Worm (Caenorhabditis elegans) whole organism, L4 larva: ENCODE data around the gene T22F3.12.

Experiments used
- D1046.2 ChIP-seq: fragments of 200-800 bp; sonication (Bioruptor generic); IDR thresholded peaks from 2 replicates; pipeline ENCODE4 v1.3.6; 2022; ENCODE audit warnings: missing genetic modification characterization, missing compliant biosample characterization
- F10B5.3 ChIP-seq: sonication (generic microtip); optimal IDR thresholded peaks from 2 replicates; lab custom pipeline; 2016; ENCODE audit warnings: mild to moderate bottlenecking, missing genetic modification characterization, missing compliant biosample characterization
- F26F4.8 ChIP-seq: fragments of 200-800 bp; sonication (Bioruptor generic); conservative IDR thresholded peaks from 2 replicates; pipeline ENCODE4 v1.3.6; 2022; ENCODE audit warnings: missing genetic modification characterization, missing compliant biosample characterization
- F49E8.2 ChIP-seq: sonication (generic microtip); optimal IDR thresholded peaks from 2 replicates; lab custom pipeline; 2016; ENCODE audit warnings: missing compliant biosample characterization, mild to moderate bottlenecking, missing genetic modification characterization, borderline replicate concordance
- T20F7.1 ChIP-seq: fragments of 200-800 bp; sonication (Bioruptor generic); optimal IDR thresholded peaks from 2 replicates; lab custom pipeline; 2018; ENCODE audit warnings: mild to moderate bottlenecking, missing genetic modification characterization, missing compliant biosample characterization
- Y48G9A.11 ChIP-seq: fragments of 200-800 bp; sonication (Bioruptor generic); IDR thresholded peaks from 2 replicates; pipeline ENCODE4 v1.3.6; 2022; ENCODE audit warnings: missing genetic modification reagents, missing genetic modification characterization, missing compliant biosample characterization
- ZK337.2 ChIP-seq: fragments of 200-800 bp; sonication (Bioruptor generic); IDR thresholded peaks from 2 replicates; pipeline ENCODE4 v1.3.6; 2022; ENCODE audit warnings: missing genetic modification reagents, missing genetic modification characterization, missing compliant biosample characterization
- ZK546.5 ChIP-seq, 2 experiments: sonication (generic microtip); optimal IDR thresholded peaks; 2 replicates each; lab custom pipeline; 2017; ENCODE audit warnings: missing biosample characterization in 2 of 2, missing genetic modification characterization in 2 of 2
- aha-1 ChIP-seq: fragments of 150-350 bp; peaks from one replicate; lab custom pipeline; 2014; ENCODE audit warnings: missing biosample characterization, missing genetic modification characterization
- ceh-20 ChIP-seq: fragments of 200-800 bp; sonication (Bioruptor generic); IDR thresholded peaks from 2 replicates; pipeline ENCODE4 v1.3.6; 2022; ENCODE audit warnings: missing genetic modification reagents, missing genetic modification characterization, missing compliant biosample characterization
- ceh-28 ChIP-seq: fragments of 150-350 bp; optimal IDR thresholded peaks from 2 replicates; lab custom pipeline; 2014; ENCODE audit warnings: missing biosample characterization, missing genetic modification reagents, missing genetic modification characterization
- ceh-32 ChIP-seq: sonication (generic microtip); optimal IDR thresholded peaks from 2 replicates; lab custom pipeline; 2016; ENCODE audit warnings: mild to moderate bottlenecking, missing genetic modification characterization, missing compliant biosample characterization; ENCODE audit not compliant: poor library complexity
- ces-1 ChIP-seq: fragments of 150-350 bp; sonication (generic microtip); optimal IDR thresholded peaks from 4 replicates; lab custom pipeline; 2014; ENCODE audit warnings: missing biosample characterization, missing genetic modification reagents, missing genetic modification characterization
- ctbp-1 ChIP-seq: fragments of 200-800 bp; sonication (Bioruptor generic); IDR thresholded peaks from 2 replicates; pipeline ENCODE4 v1.3.6; 2022; ENCODE audit warnings: missing genetic modification reagents, missing genetic modification characterization, missing compliant biosample characterization
- daf-12 ChIP-seq: fragments of 150-350 bp; optimal IDR thresholded peaks from 2 replicates; lab custom pipeline; 2014; ENCODE audit warnings: missing biosample characterization, missing genetic modification reagents, missing genetic modification characterization
- daf-16 ChIP-seq, 3 experiments: sonication (generic microtip); optimal IDR thresholded peaks; 2 replicates each; lab custom pipeline; 2016 to 2017; ENCODE audit warnings: missing genetic modification characterization in 3 of 3, missing genetic modification reagents in 3 of 3, mild to moderate bottlenecking in 2 of 3, missing compliant biosample characterization in 2 of 3, missing biosample characterization in 1 of 3, moderate library complexity in 1 of 3
- dmd-8 ChIP-seq: fragments of 200-800 bp; sonication (Bioruptor generic); IDR thresholded peaks from 2 replicates; pipeline ENCODE4 v1.3.6; 2022; ENCODE audit warnings: missing genetic modification characterization, missing compliant biosample characterization
- dpl-1 ChIP-seq: fragments of 150-350 bp; optimal IDR thresholded peaks from 2 replicates; lab custom pipeline; 2014; ENCODE audit warnings: missing biosample characterization, missing genetic modification reagents, missing genetic modification characterization
- dve-1 ChIP-seq: sonication (generic microtip); optimal IDR thresholded peaks from 2 replicates; lab custom pipeline; 2017; ENCODE audit warnings: antibody characterized with exemption, mild to moderate bottlenecking, missing genetic modification characterization, missing compliant biosample characterization; ENCODE audit not compliant: insufficient read depth
- egl-27 ChIP-seq: sonication (generic microtip); optimal IDR thresholded peaks from 3 replicates; lab custom pipeline; 2017; ENCODE audit warnings: missing biosample characterization, missing genetic modification reagents, missing genetic modification characterization
- hif-1 ChIP-seq, 2 experiments: sonication (generic microtip); optimal IDR thresholded peaks; 2 replicates each; lab custom pipeline; 2016 to 2017; ENCODE audit warnings: missing compliant biosample characterization in 2 of 2, missing genetic modification characterization in 2 of 2, missing genetic modification reagents in 2 of 2, missing genotype in 2 of 2, mild to moderate bottlenecking in 1 of 2
- hlh-11 ChIP-seq: fragments of 200-800 bp; sonication (Bioruptor generic); optimal IDR thresholded peaks from 2 replicates; lab custom pipeline; 2018; ENCODE audit warnings: mild to moderate bottlenecking, missing genetic modification characterization, missing compliant biosample characterization
- hlh-30 ChIP-seq: sonication (generic microtip); optimal IDR thresholded peaks from 2 replicates; lab custom pipeline; 2017; ENCODE audit warnings: antibody characterized with exemption, mild to moderate bottlenecking, missing genetic modification characterization, missing compliant biosample characterization; ENCODE audit not compliant: insufficient read depth
- hmg-1.1 ChIP-seq: fragments of 200-800 bp; sonication (Bioruptor generic); IDR thresholded peaks from 2 replicates; pipeline ENCODE4 v1.3.6; 2022; ENCODE audit warnings: missing genetic modification reagents, missing genetic modification characterization, missing compliant biosample characterization
- jun-1 ChIP-seq: fragments of 150-350 bp; optimal IDR thresholded peaks from 2 replicates; lab custom pipeline; 2014; ENCODE audit warnings: missing biosample characterization, missing genetic modification reagents, missing genetic modification characterization
- lim-7 ChIP-seq: fragments of 200-800 bp; sonication (Bioruptor generic); IDR thresholded peaks from 2 replicates; pipeline ENCODE4 v1.3.6; 2022; ENCODE audit warnings: missing genetic modification characterization, missing compliant biosample characterization
- lin-38 ChIP-seq: fragments of 200-800 bp; sonication (Bioruptor generic); IDR thresholded peaks from 2 replicates; pipeline ENCODE4 v1.3.6; 2022; ENCODE audit warnings: missing genetic modification reagents, missing genetic modification characterization, missing compliant biosample characterization
- mdl-1 ChIP-seq, 2 experiments: fragments of 150-350 bp in 1 of 2; sonication (generic microtip) in 1 of 2; optimal IDR thresholded peaks; 2 replicates each; lab custom pipeline; 2014 to 2017; ENCODE audit warnings: missing biosample characterization in 2 of 2, missing genetic modification characterization in 2 of 2
- mdt-29 ChIP-seq: fragments of 200-800 bp; sonication (Bioruptor generic); IDR thresholded peaks from 2 replicates; pipeline ENCODE4 v1.3.6; 2022; ENCODE audit warnings: missing genetic modification reagents, missing genetic modification characterization, missing compliant biosample characterization
- mep-1 ChIP-seq: fragments of 150-350 bp; sonication (generic microtip); optimal IDR thresholded peaks from 3 replicates; lab custom pipeline; 2014; ENCODE audit warnings: missing biosample characterization, missing genetic modification characterization
- mes-2 ChIP-seq: sonication (generic microtip); optimal IDR thresholded peaks from 2 replicates; lab custom pipeline; 2016; ENCODE audit warnings: missing genotype, mild to moderate bottlenecking, missing genetic modification characterization, missing compliant biosample characterization; ENCODE audit not compliant: poor library complexity, severe bottlenecking
- nhr-10 ChIP-seq: fragments of 150-350 bp; optimal IDR thresholded peaks from 2 replicates; lab custom pipeline; 2014; ENCODE audit warnings: missing biosample characterization, missing genetic modification characterization
- nhr-102 ChIP-seq: sonication (generic microtip); optimal IDR thresholded peaks from 2 replicates; lab custom pipeline; 2016; ENCODE audit warnings: mild to moderate bottlenecking, missing genetic modification characterization, moderate library complexity, missing compliant biosample characterization
- nhr-11 ChIP-seq: fragments of 150-350 bp; optimal IDR thresholded peaks from 2 replicates; lab custom pipeline; 2014; ENCODE audit warnings: missing biosample characterization, missing genetic modification characterization
- nhr-41 ChIP-seq: fragments of 200-800 bp; sonication (Bioruptor generic); IDR thresholded peaks from 2 replicates; pipeline ENCODE4 v1.3.6; 2022; ENCODE audit warnings: missing genetic modification reagents, missing genetic modification characterization, missing compliant biosample characterization
- nhr-42 ChIP-seq: fragments of 200-800 bp; sonication (Bioruptor generic); IDR thresholded peaks from 2 replicates; pipeline ENCODE4 v1.3.6; 2022; ENCODE audit warnings: missing genetic modification characterization, missing compliant biosample characterization
- sdz-12 ChIP-seq: fragments of 200-800 bp; sonication (Bioruptor generic); optimal IDR thresholded peaks from 2 replicates; lab custom pipeline; 2018; ENCODE audit warnings: mild to moderate bottlenecking, missing genetic modification characterization, missing compliant biosample characterization
- snpc-1.2 ChIP-seq: fragments of 200-800 bp; sonication (Bioruptor generic); IDR thresholded peaks from 2 replicates; pipeline ENCODE4 v1.3.6; 2022; ENCODE audit warnings: missing genetic modification reagents, missing genetic modification characterization, missing compliant biosample characterization
- spr-3 ChIP-seq: fragments of 200-800 bp; sonication (Bioruptor generic); optimal IDR thresholded peaks from 2 replicates; lab custom pipeline; 2018; ENCODE audit warnings: mild to moderate bottlenecking, missing genetic modification characterization, missing compliant biosample characterization
- tra-1 ChIP-seq: fragments of 200-800 bp; sonication (Bioruptor generic); IDR thresholded peaks from 2 replicates; pipeline ENCODE4 v1.3.6; 2022; ENCODE audit warnings: missing genetic modification reagents, missing genetic modification characterization, missing compliant biosample characterization
- unc-130 ChIP-seq: sonication (generic microtip); optimal IDR thresholded peaks from 2 replicates; lab custom pipeline; 2016; ENCODE audit warnings: missing genetic modification reagents, missing genetic modification characterization, missing compliant biosample characterization
- unc-62 ChIP-seq, 3 experiments: fragments of 150-350 bp in 1 of 3; sonication (generic microtip); optimal IDR thresholded peaks in 2 of 3; peaks in 1 of 3; 1 replicate in 1 of 3; 2 replicates in 2 of 3; lab custom pipeline; 2014 to 2017; ENCODE audit warnings: missing biosample characterization in 3 of 3, missing genetic modification characterization in 3 of 3, missing genetic modification reagents in 3 of 3, missing genotype in 1 of 3
- vab-7 ChIP-seq: fragments of 200-800 bp; sonication (Bioruptor generic); IDR thresholded peaks from 2 replicates; pipeline ENCODE4 v1.3.6; 2022; ENCODE audit warnings: missing genetic modification reagents, missing genetic modification characterization, missing compliant biosample characterization

Gene T22F3.12

ce11 chrV:3587633-3588032 is 4.4 kb downstream of the T22F3.12 start (continued):
- TF ChIP-seq hif-1 (tag; optimal IDR thresholded peaks at IDR 0.05; lab: Kevin White, UChicago) (peak in 1 of 2 experiments; percentile 39), jun-1 (tag; lab: Kevin White, UChicago) (no peak), dve-1 (tag; lab: Kevin White, UChicago) (peak; percentile 23), sdz-12 (no peak)

- peak; percentile 22 for TF ChIP-seq hlh-30 (tag; lab: Kevin White, UChicago)
- no peak for TF ChIP-seq mes-2 (tag; lab: Kevin White, UChicago)
- TF ChIP-seq unc-62 (GFP tag; optimal IDR thresholded peaks at IDR 0.05 in 1 of 2; lab: Kevin White, UChicago): peak in 1 of 2 experiments; percentile 47
- TF ChIP-seq unc-62 (tag; optimal IDR thresholded peaks at IDR 0.05; lab: Kevin White, UChicago): no peak
- TF ChIP-seq hif-1 (tag; optimal IDR thresholded peaks at IDR 0.05; lab: Kevin White, UChicago): peak in 1 of 2 experiments; percentile 34
- TF ChIP-seq tra-1 (GFP tag; lab: Robert Waterston, UW): no peak
- no peak for TF ChIP-seq nhr-42 (GFP tag; lab: Robert Waterston, UW)
- TF ChIP-seq ces-1 (GFP tag; lab: Kevin White, UChicago): no peak
- no peak for TF ChIP-seq lim-7
- TF ChIP-seq Y48G9A.11 (GFP tag; lab: Robert Waterston, UW): no peak
- TF ChIP-seq mdt-29 (GFP tag; lab: Robert Waterston, UW): no peak
- no peak for TF ChIP-seq ceh-20 (GFP tag; lab: Robert Waterston, UW)
- no peak for TF ChIP-seq daf-12
- TF ChIP-seq daf-16 (GFP tag; optimal IDR thresholded peaks at IDR 0.05; lab: Kevin White, UChicago): no peak
- TF ChIP-seq daf-16 (tag; optimal IDR thresholded peaks at IDR 0.05; lab: Kevin White, UChicago): peak; percentile 9
- 0 out of 2 replicates have a peak, but pooled peaks have one; percentile 24 for TF ChIP-seq D1046.2
- no peak for TF ChIP-seq nhr-11 (tag; lab: Kevin White, UChicago)
- no peak for TF ChIP-seq jun-1 (tag; lab: Kevin White, UChicago)
- TF ChIP-seq F10B5.3: no peak
- no peak for TF ChIP-seq nhr-41 (GFP tag; lab: Robert Waterston, UW)
- peak; percentile 42; the same call in 1 of the 2 replicates for TF ChIP-seq hmg-1.1 (GFP tag; lab: Robert Waterston, UW)
- TF ChIP-seq nhr-10 (tag; lab: Kevin White, UChicago): no peak
- TF ChIP-seq hlh-11 (tag; lab: Kevin White, UChicago): peak; percentile 5
- TF ChIP-seq T20F7.1 (GFP tag; lab: Kevin White, UChicago): no peak
- TF ChIP-seq spr-3 (GFP tag; lab: Kevin White, UChicago): no peak
- peak; percentile 9 for TF ChIP-seq mep-1 (tag; lab: Kevin White, UChicago)
- peak in 1 of 2 experiments; percentile 34 for TF ChIP-seq mdl-1 (tag; optimal IDR thresholded peaks at IDR 0.05; lab: Kevin White, UChicago)
- no peak for TF ChIP-seq ceh-28
- no peak for TF ChIP-seq unc-130
- TF ChIP-seq, all 104 proteins: peak for 9
These were observed 5.8 kb downstream of the T22F3.12 start, which contains the start of the genes rpl-11.1 and T22F3.2 for ce11 chrV:3586014-3586689. rpl-11.1 (minus strand) TSS chrV:3586064. T22F3.2 (plus strand) TSS chrV:3586639.

ce11 chrV:3585011-3585410 is 7.0 kb downstream of the T22F3.12 start:
- TF ChIP-seq F49E8.2 (tag; lab: Kevin White, UChicago): peak; percentile 88
- no peak for TF ChIP-seq ceh-32 (tag; lab: Kevin White, UChicago)
- TF ChIP-seq sdz-12: no peak
- no peak for TF ChIP-seq F26F4.8 (GFP tag; lab: Robert Waterston, UW)
- TF ChIP-seq ZK337.2 (GFP tag; lab: Robert Waterston, UW): 0 out of 2 replicates have a peak, but pooled peaks have one; percentile 14
- TF ChIP-seq nhr-102 (tag; lab: Kevin White, UChicago): peak; percentile 22
- TF ChIP-seq ctbp-1 (GFP tag; lab: Robert Waterston, UW): peak; percentile 13; the same call in 1 of the 2 replicates
- no peak for TF ChIP-seq egl-27 (tag; lab: Kevin White, UChicago)
- TF ChIP-seq F10B5.3: no peak
- no peak for TF ChIP-seq dpl-1 (GFP tag; lab: Kevin White, UChicago)
- TF ChIP-seq daf-16 (GFP tag; optimal IDR thresholded peaks at IDR 0.05; lab: Kevin White, UChicago): no peak
- peak; percentile 42 for TF ChIP-seq daf-16 (tag; optimal IDR thresholded peaks at IDR 0.05; lab: Kevin White, UChicago)
- TF ChIP-seq ZK546.5 (tag; optimal IDR thresholded peaks at IDR 0.05; lab: Kevin White, UChicago): no peak
- TF ChIP-seq jun-1 (tag; lab: Kevin White, UChicago): no peak
- TF ChIP-seq vab-7: 0 out of 2 replicates have a peak, but pooled peaks have one; percentile 14
- peak; percentile 57 for TF ChIP-seq lin-38 (GFP tag; lab: Robert Waterston, UW)
- peak; percentile 54 for TF ChIP-seq unc-130
- peak; percentile 74 for TF ChIP-seq snpc-1.2 (GFP tag; lab: Robert Waterston, UW)
- peak; percentile 40; the same call in 1 of the 2 replicates for TF ChIP-seq dmd-8 (GFP tag; lab: Robert Waterston, UW)
- TF ChIP-seq mdt-29 (GFP tag; lab: Robert Waterston, UW): no peak
- TF ChIP-seq aha-1 (tag; lab: Kevin White, UChicago): peak; percentile 30
- TF ChIP-seq Y48G9A.11 (GFP tag; lab: Robert Waterston, UW): peak; percentile 78
